Fruit fly (Drosophila melanogaster) whole organism, wandering third instar larva: Measurements from ENCODE around the gene barc.

Experiments
- Dif ChIP-seq: fragments of 200-275, 200-300 bp; sonication (Bioruptor generic); optimal IDR thresholded peaks from 2 replicates; lab custom pipeline; 2018; ENCODE audit warnings: missing biosample characterization, missing genetic modification characterization; ENCODE audit not compliant: partially characterized antibody
- Hnf4 ChIP-seq: fragments of 200-800 bp; sonication (Bioruptor generic); optimal IDR thresholded peaks from 2 replicates; lab custom pipeline; 2016; ENCODE audit warnings: missing biosample characterization, mild to moderate bottlenecking, missing genetic modification characterization
- Hr78 ChIP-seq: fragments of >200 bp; optimal IDR thresholded peaks from 2 replicates; lab custom pipeline; 2017; ENCODE audit warnings: missing biosample characterization, missing genetic modification characterization
- Hr83 ChIP-seq: fragments of 200-300 bp; sonication (Bioruptor generic); optimal IDR thresholded peaks from 2 replicates; lab custom pipeline; 2016; ENCODE audit warnings: missing biosample characterization, mild to moderate bottlenecking, missing genetic modification characterization, moderate library complexity; ENCODE audit not compliant: poor library complexity, severe bottlenecking
- Rel ChIP-seq, 2 experiments: fragments of 200-800 bp; sonication (Bioruptor generic) in 1 of 2; optimal IDR thresholded peaks; 2 replicates in 1 of 2; 3 replicates in 1 of 2; lab custom pipeline; 2016 to 2019; ENCODE audit warnings: mild to moderate bottlenecking in 2 of 2, missing biosample characterization in 2 of 2, missing genetic modification characterization in 2 of 2, moderate library complexity in 1 of 2
- usp ChIP-seq: fragments of >200 bp; optimal IDR thresholded peaks from 2 replicates; lab custom pipeline; 2017; ENCODE audit warnings: missing biosample characterization, missing genetic modification characterization

DNA sequence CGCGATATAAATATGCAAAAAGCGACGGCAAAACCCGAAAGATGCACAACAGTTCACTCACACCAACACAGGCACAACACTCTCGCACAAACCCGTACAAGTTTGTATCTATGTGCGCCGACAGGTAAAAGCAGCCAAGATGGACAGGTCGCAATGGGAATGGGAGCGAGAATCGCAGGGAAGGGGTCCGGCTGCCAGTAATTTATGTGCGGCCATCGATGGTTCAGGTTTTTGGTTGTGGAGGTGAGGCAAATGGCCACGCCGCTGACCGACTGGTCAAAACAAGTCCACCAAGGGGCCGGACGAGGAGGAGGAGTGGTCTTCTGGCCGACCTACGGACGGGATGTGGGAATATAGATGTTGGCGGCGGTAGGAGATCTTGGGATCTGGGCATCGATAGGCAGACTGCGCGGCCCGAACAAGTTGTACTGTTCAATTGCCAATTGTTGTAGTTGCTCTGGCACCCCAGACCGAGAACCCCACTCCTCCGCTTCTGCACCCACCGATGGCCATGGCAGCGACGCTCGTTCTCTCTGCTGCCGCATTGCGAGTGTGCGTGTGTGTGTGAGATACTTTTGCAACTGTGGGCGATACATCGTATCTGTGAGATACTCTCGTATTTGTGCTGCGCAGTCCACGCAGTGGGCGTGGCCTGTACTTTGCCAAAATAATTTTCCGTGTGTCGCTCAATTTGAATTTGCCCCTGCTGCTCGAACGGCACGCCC, 27.4 kb upstream of the barc start:
- no peak for TF ChIP-seq Rel (GFP tag; optimal IDR thresholded peaks at IDR 0.05; lab: Kevin White, UChicago)
- no peak for TF ChIP-seq Rel (tag; optimal IDR thresholded peaks at IDR 0.05; lab: Kevin White, UChicago)
- no peak for TF ChIP-seq Hr78
- TF ChIP-seq Dif, result peak; percentile 6
- TF ChIP-seq Hnf4 (GFP tag; lab: Kevin White, UChicago), result no peak
- no peak for TF ChIP-seq Hr83 (GFP tag; lab: Kevin White, UChicago)
- TF ChIP-seq usp, result no peak
